Fruit fly (Drosophila melanogaster) whole organism, embryonic: ENCODE results near the gene Rpp30.

Experiments used
- Adf1 ChIP-seq: fragments of 200-800 bp; sonication (Bioruptor generic); IDR thresholded peaks from 2 replicates; pipeline ENCODE4 v1.3.6; 2022; ENCODE audit warnings: missing biosample characterization, missing genetic modification characterization
- Bgb ChIP-seq: fragments of 200-800 bp; sonication (Bioruptor generic); IDR thresholded peaks from 2 replicates; pipeline ENCODE4 v1.3.6; 2022; ENCODE audit warnings: missing biosample characterization, missing genetic modification characterization; ENCODE audit not compliant: partially characterized antibody
- CG10274 ChIP-seq: fragments of 200-800 bp; sonication (Bioruptor generic); optimal IDR thresholded peaks from 3 replicates; lab custom pipeline; 2017; ENCODE audit warnings: missing biosample characterization, mild to moderate bottlenecking, missing genetic modification characterization
- CG12769 ChIP-seq: fragments of 200-800 bp; sonication (Bioruptor generic); optimal IDR thresholded peaks from 2 replicates; lab custom pipeline; 2019; ENCODE audit warnings: missing biosample characterization, mild to moderate bottlenecking, missing genetic modification characterization, moderate library complexity
- CG14014 ChIP-seq: fragments of 200-800 bp; sonication (Bioruptor generic); IDR thresholded peaks from 2 replicates; pipeline ENCODE4 v1.3.6; 2022; ENCODE audit warnings: missing biosample characterization, missing genetic modification characterization
- CG14710 ChIP-seq: fragments of 200-800 bp; sonication (Bioruptor generic); optimal IDR thresholded peaks from 3 replicates; lab custom pipeline; 2019; ENCODE audit warnings: missing biosample characterization, mild to moderate bottlenecking, missing genetic modification characterization, moderate library complexity
- CG15011 ChIP-seq: fragments of 200-800 bp; sonication (Bioruptor generic); optimal IDR thresholded peaks from 3 replicates; lab custom pipeline; 2018; ENCODE audit warnings: missing biosample characterization, mild to moderate bottlenecking, missing genetic modification characterization
- CG17612 ChIP-seq: fragments of 200-800 bp; sonication (Bioruptor generic); IDR thresholded peaks from 2 replicates; pipeline ENCODE4 v1.3.6; 2022; ENCODE audit warnings: missing biosample characterization, missing genetic modification characterization
- CG2120 ChIP-seq: fragments of 200-800 bp; sonication (Bioruptor generic); optimal IDR thresholded peaks from 3 replicates; lab custom pipeline; 2016; ENCODE audit warnings: missing biosample characterization, missing genetic modification characterization
- CG2199 ChIP-seq: fragments of 200-800 bp; sonication (Bioruptor generic); IDR thresholded peaks from 3 replicates; pipeline ENCODE4 v1.3.6; 2022; ENCODE audit warnings: missing biosample characterization, missing genetic modification characterization
- CG2875 ChIP-seq: fragments of 200-800 bp; sonication (Bioruptor generic); optimal IDR thresholded peaks from 2 replicates; lab custom pipeline; 2017; ENCODE audit warnings: missing biosample characterization, mild to moderate bottlenecking, missing genetic modification characterization, missing genetic modification reagents
- CG31388 ChIP-seq: fragments of 200-800 bp; sonication (Bioruptor generic); optimal IDR thresholded peaks from 2 replicates; lab custom pipeline; 2016; ENCODE audit warnings: missing biosample characterization, missing genetic modification characterization
- CG31441 ChIP-seq: fragments of 200-800 bp; sonication (Bioruptor generic); IDR thresholded peaks from 2 replicates; pipeline ENCODE4 v1.3.6; 2022; ENCODE audit warnings: missing biosample characterization, missing genetic modification characterization
- CG4404 ChIP-seq: fragments of 200-800 bp; sonication (Bioruptor generic); IDR thresholded peaks from 2 replicates; pipeline ENCODE4 v1.3.6; 2022; ENCODE audit warnings: missing biosample characterization, missing genetic modification characterization
- CG6765 ChIP-seq: fragments of 200-800 bp; sonication (Bioruptor generic); optimal IDR thresholded peaks from 3 replicates; lab custom pipeline; 2017; ENCODE audit warnings: missing biosample characterization, mild to moderate bottlenecking, missing genetic modification characterization
- CG7271 ChIP-seq: fragments of 200-800 bp; sonication (Bioruptor generic); optimal IDR thresholded peaks from 2 replicates; lab custom pipeline; 2018; ENCODE audit warnings: missing biosample characterization, mild to moderate bottlenecking, missing genetic modification characterization, moderate library complexity
- CTCF ChIP-seq: fragments of 200-800 bp; sonication (Bioruptor generic); optimal IDR thresholded peaks from 2 replicates; lab custom pipeline; 2017; ENCODE audit warnings: missing biosample characterization, mild to moderate bottlenecking, missing genetic modification characterization, moderate library complexity
- CrebB ChIP-seq: fragments of 200-800 bp; sonication (Bioruptor generic); optimal IDR thresholded peaks from 3 replicates; lab custom pipeline; 2018; ENCODE audit warnings: missing biosample characterization, mild to moderate bottlenecking, missing genetic modification characterization
- Deaf1 ChIP-seq: fragments of 200-800 bp; optimal IDR thresholded peaks from 3 replicates; lab custom pipeline; 2019; ENCODE audit warnings: missing biosample characterization, mild to moderate bottlenecking, missing genetic modification characterization, moderate library complexity
- Dref ChIP-seq: fragments of 200-800 bp; sonication (Bioruptor generic); IDR thresholded peaks from 2 replicates; pipeline ENCODE4 v1.3.6; 2022; ENCODE audit warnings: missing biosample characterization, missing genetic modification characterization
- Drgx ChIP-seq: fragments of 200-800 bp; sonication (Bioruptor generic); IDR thresholded peaks from 2 replicates; pipeline ENCODE4 v1.3.6; 2022; ENCODE audit warnings: missing biosample characterization, missing genetic modification characterization
- ERR ChIP-seq: fragments of 200-800 bp; sonication (Bioruptor generic); optimal IDR thresholded peaks from 2 replicates; lab custom pipeline; 2016; ENCODE audit warnings: missing biosample characterization, missing genetic modification characterization
- Eip74EF ChIP-seq, 2 experiments: fragments of 200-800 bp in 1 of 2; fragments of >200 bp in 1 of 2; sonication (Bioruptor generic) in 1 of 2; optimal IDR thresholded peaks; 2 replicates each; lab custom pipeline; 2017 to 2019; ENCODE audit warnings: missing biosample characterization in 2 of 2, missing genetic modification characterization in 2 of 2, mild to moderate bottlenecking in 1 of 2, moderate library complexity in 1 of 2
- Ets97D ChIP-seq: fragments of 200-800 bp; sonication (Bioruptor generic); optimal IDR thresholded peaks from 3 replicates; lab custom pipeline; 2016; ENCODE audit warnings: missing biosample characterization, missing genetic modification characterization
- H15 ChIP-seq: fragments of 200-800 bp; sonication (Bioruptor generic); IDR thresholded peaks from 3 replicates; pipeline ENCODE4 v1.3.6; 2022; ENCODE audit warnings: missing biosample characterization, missing genetic modification characterization
- Hr51 ChIP-seq, 2 experiments: fragments of 200-800 bp; sonication (Bioruptor generic); optimal IDR thresholded peaks; 2 replicates in 1 of 2; 3 replicates in 1 of 2; lab custom pipeline; 2016 to 2018; ENCODE audit warnings: missing biosample characterization in 2 of 2, missing genetic modification characterization in 2 of 2, mild to moderate bottlenecking in 1 of 2, moderate library complexity in 1 of 2
- Opbp ChIP-seq: fragments of 200-800 bp; sonication (Bioruptor generic); IDR thresholded peaks from 3 replicates; pipeline ENCODE4 v1.3.6; 2022; ENCODE audit warnings: missing biosample characterization, missing genetic modification characterization; ENCODE audit not compliant: partially characterized antibody
- Optix ChIP-seq: fragments of 200-800 bp; sonication (Bioruptor generic); IDR thresholded peaks from 3 replicates; pipeline ENCODE4 v1.3.6; 2022; ENCODE audit warnings: missing biosample characterization, missing genetic modification characterization
- Poxn ChIP-seq: fragments of 200-800 bp; sonication (Bioruptor generic); IDR thresholded peaks from 2 replicates; pipeline ENCODE4 v1.3.6; 2022; ENCODE audit warnings: missing biosample characterization, missing genetic modification characterization
- Usf ChIP-seq: fragments of 200-800 bp; sonication (Bioruptor generic); optimal IDR thresholded peaks from 2 replicates; lab custom pipeline; 2017; ENCODE audit warnings: missing genotype, missing biosample characterization, missing genetic modification characterization
- Xrp1 ChIP-seq: fragments of 200-800 bp; sonication (Bioruptor generic); IDR thresholded peaks from 2 replicates; pipeline ENCODE4 v1.3.6; 2022; ENCODE audit warnings: missing biosample characterization, missing genetic modification characterization
- ara ChIP-seq: fragments of 200-800 bp; sonication (Bioruptor generic); IDR thresholded peaks from 2 replicates; pipeline ENCODE4 v1.3.6; 2022; ENCODE audit warnings: missing biosample characterization, missing genetic modification characterization
- btn ChIP-seq: fragments of 200-800 bp; sonication (Bioruptor generic); optimal IDR thresholded peaks from 2 replicates; lab custom pipeline; 2016; ENCODE audit warnings: missing biosample characterization, missing genetic modification characterization
- cad ChIP-seq: fragments of >200 bp; optimal IDR thresholded peaks from 2 replicates; lab custom pipeline; 2017; ENCODE audit warnings: missing biosample characterization, missing genetic modification characterization
- corto ChIP-seq: fragments of 200-800 bp; sonication (Bioruptor generic); optimal IDR thresholded peaks from 2 replicates; lab custom pipeline; 2016; ENCODE audit warnings: missing biosample characterization, mild to moderate bottlenecking, missing genetic modification characterization, moderate library complexity
- dpn ChIP-seq, 2 experiments: fragments of 200-800 bp; sonication (Bioruptor generic); optimal IDR thresholded peaks; 3 replicates each; lab custom pipeline; 2016; ENCODE audit warnings: missing biosample characterization in 2 of 2, missing genetic modification characterization in 2 of 2
- gt ChIP-seq: fragments of 200-800 bp; sonication (Bioruptor generic); IDR thresholded peaks from 2 replicates; pipeline ENCODE4 v1.3.6; 2022; ENCODE audit warnings: missing biosample characterization, missing genetic modification characterization
- hbn ChIP-seq: fragments of 200-800 bp; sonication (Bioruptor generic); IDR thresholded peaks from 2 replicates; pipeline ENCODE4 v1.3.6; 2022; ENCODE audit warnings: missing biosample characterization, missing genetic modification characterization; ENCODE audit not compliant: partially characterized antibody
- kay ChIP-seq: fragments of 200-800 bp; sonication (Bioruptor generic); optimal IDR thresholded peaks from 2 replicates; lab custom pipeline; 2016; ENCODE audit warnings: missing biosample characterization, missing genetic modification characterization
- nom ChIP-seq: fragments of 200-800 bp; sonication (Bioruptor generic); optimal IDR thresholded peaks from 2 replicates; lab custom pipeline; 2017; ENCODE audit warnings: missing biosample characterization, missing genetic modification characterization, mild to moderate bottlenecking, moderate library complexity, missing genetic modification reagents
- oc ChIP-seq: fragments of 200-800 bp; sonication (Bioruptor generic); optimal IDR thresholded peaks from 2 replicates; lab custom pipeline; 2018; ENCODE audit warnings: missing biosample characterization, mild to moderate bottlenecking, missing genetic modification characterization, moderate library complexity
- p53 ChIP-seq: fragments of 200-800 bp; sonication (Bioruptor generic); optimal IDR thresholded peaks from 2 replicates; lab custom pipeline; 2016; ENCODE audit warnings: missing biosample characterization, missing genetic modification characterization
- pita ChIP-seq: fragments of 200-800 bp; sonication (Bioruptor generic); optimal IDR thresholded peaks from 2 replicates; lab custom pipeline; 2017; ENCODE audit warnings: missing biosample characterization, mild to moderate bottlenecking, missing genetic modification characterization
- psq ChIP-seq: fragments of 200-800 bp; sonication (Bioruptor generic); optimal IDR thresholded peaks from 2 replicates; lab custom pipeline; 2017; ENCODE audit warnings: missing biosample characterization, missing genetic modification characterization
- sima ChIP-seq: fragments of 200-800 bp; sonication (Bioruptor generic); optimal IDR thresholded peaks from 2 replicates; lab custom pipeline; 2016; ENCODE audit warnings: missing biosample characterization, missing genetic modification characterization
- sna ChIP-seq: fragments of 200-800 bp; sonication (Bioruptor generic); IDR thresholded peaks from 2 replicates; pipeline ENCODE4 v1.3.6; 2022; ENCODE audit warnings: missing biosample characterization, missing genetic modification characterization; ENCODE audit not compliant: partially characterized antibody
- stc ChIP-seq: fragments of 200-800 bp; sonication (Bioruptor generic); IDR thresholded peaks from 2 replicates; pipeline ENCODE4 v1.3.6; 2022; ENCODE audit warnings: missing biosample characterization, missing genetic modification characterization
- tin ChIP-seq: fragments of 200-800 bp; sonication (Bioruptor generic); optimal IDR thresholded peaks from 3 replicates; lab custom pipeline; 2016; ENCODE audit warnings: missing biosample characterization, missing genetic modification characterization
- trh ChIP-seq: fragments of 200-800 bp; sonication (Bioruptor generic); optimal IDR thresholded peaks from 2 replicates; lab custom pipeline; 2016; ENCODE audit warnings: missing biosample characterization, missing genetic modification characterization
- twi ChIP-seq: fragments of 200-800 bp; optimal IDR thresholded peaks from 2 replicates; lab custom pipeline; 2019; ENCODE audit warnings: missing biosample characterization, mild to moderate bottlenecking, missing genetic modification characterization, moderate library complexity
- tx ChIP-seq: fragments of 200-800 bp; sonication (Bioruptor generic); optimal IDR thresholded peaks from 2 replicates; lab custom pipeline; 2016; ENCODE audit warnings: missing biosample characterization, missing genetic modification characterization
- wor ChIP-seq: fragments of 200-800 bp; sonication (Bioruptor generic); IDR thresholded peaks from 2 replicates; pipeline ENCODE4 v1.3.6; 2022; ENCODE audit warnings: missing biosample characterization, missing genetic modification characterization

The Rpp30 gene

dm6 chr2L:223351-223750, 28.8 kb downstream of the Rpp30 start (continued):
- TF ChIP-seq CG14710 (peak; percentile 80), CG4404 (GFP tag; lab: Robert Waterston, UW) (peak; percentile 83), CG31388 (GFP tag; lab: Kevin White, UChicago) (peak; percentile 74), CG10274 (GFP tag; lab: Kevin White, UChicago) (peak; percentile 45), CG31441 (GFP tag; lab: Robert Waterston, UW) (peak; percentile 92), Ets97D (GFP tag; lab: Kevin White, UChicago) (peak; percentile 59), H15 (peak; percentile 88), Adf1 (GFP tag; lab: Robert Waterston, UW) (peak; percentile 16; the same call in 1 of the 2 replicates), nom (GFP tag; lab: Kevin White, UChicago) (peak; percentile 63), p53 (GFP tag; lab: Kevin White, UChicago) (peak; percentile 48), Hr51 (GFP tag; optimal IDR thresholded peaks at IDR 0.05; lab: Kevin White, UChicago) (peak; percentile 54 to 85), CG7271 (tag; lab: Kevin White, UChicago) (peak; percentile 74), CG6765 (GFP tag; lab: Kevin White, UChicago) (peak; percentile 4), Poxn (GFP tag; lab: Robert Waterston, UW) (no peak), wor (GFP tag; lab: Robert Waterston, UW) (peak; percentile 89), CG2875 (GFP tag; lab: Kevin White, UChicago) (peak; percentile 90), Drgx (GFP tag; lab: Robert Waterston, UW) (peak; percentile 93), stc (GFP tag; lab: Robert Waterston, UW) (peak; percentile 93), Xrp1 (peak; percentile 96), dpn (GFP tag; optimal IDR thresholded peaks at IDR 0.05; lab: Kevin White, UChicago) (peak; percentile 81 to 82), sna (GFP tag; lab: Robert Waterston, UW) (no peak), gt (GFP tag; lab: Robert Waterston, UW) (peak; percentile 79), ERR (GFP tag; lab: Kevin White, UChicago) (peak; percentile 70), tin (peak; percentile 90), ara (GFP tag; lab: Robert Waterston, UW) (peak; percentile 94), tx (peak; percentile 65), CTCF (GFP tag; lab: Kevin White, UChicago) (peak; percentile 3), Optix (GFP tag; lab: Robert Waterston, UW) (peak; percentile 94), trh (GFP tag; lab: Kevin White, UChicago) (peak; percentile 68), CrebB (tag; lab: Kevin White, UChicago) (peak; percentile 69), CG15011 (GFP tag; lab: Kevin White, UChicago) (peak; percentile 37), Dref (GFP tag; lab: Robert Waterston, UW) (no peak), CG2120 (GFP tag; lab: Kevin White, UChicago) (peak; percentile 74), corto (GFP tag; lab: Kevin White, UChicago) (peak; percentile 77), sima (GFP tag; lab: Kevin White, UChicago) (peak; percentile 55), Eip74EF (GFP tag; optimal IDR thresholded peaks at IDR 0.05; lab: Kevin White, UChicago) (peak in 1 of 2 experiments; percentile 81), pita (GFP tag; lab: Kevin White, UChicago) (no peak), cad (GFP tag; lab: Kevin White, UChicago) (peak; percentile 46), Deaf1 (tag; lab: Kevin White, UChicago) (no peak), kay (GFP tag; lab: Kevin White, UChicago) (peak; percentile 19), CG2199 (GFP tag; lab: Robert Waterston, UW) (peak; percentile 87), CG17612 (GFP tag; lab: Robert Waterston, UW) (peak; percentile 27; the same call in 1 of the 2 replicates), Bgb (GFP tag; lab: Robert Waterston, UW) (no peak), btn (GFP tag; lab: Kevin White, UChicago) (peak; percentile 90), CG14014 (peak; percentile 77; the same call in 1 of the 2 replicates), hbn (GFP tag; lab: Robert Waterston, UW) (no peak), Opbp (no peak), CG12769 (tag; lab: Kevin White, UChicago) (peak; percentile 58), Usf (GFP tag; lab: Kevin White, UChicago) (peak; percentile 26), twi (tag; lab: Kevin White, UChicago) (peak; percentile 11), oc (tag; lab: Kevin White, UChicago) (peak; percentile 79), psq (GFP tag; lab: Kevin White, UChicago) (peak; percentile 40)
